Worm (Caenorhabditis elegans): ENCODE results near the gene F22E5.1.

DNA sequence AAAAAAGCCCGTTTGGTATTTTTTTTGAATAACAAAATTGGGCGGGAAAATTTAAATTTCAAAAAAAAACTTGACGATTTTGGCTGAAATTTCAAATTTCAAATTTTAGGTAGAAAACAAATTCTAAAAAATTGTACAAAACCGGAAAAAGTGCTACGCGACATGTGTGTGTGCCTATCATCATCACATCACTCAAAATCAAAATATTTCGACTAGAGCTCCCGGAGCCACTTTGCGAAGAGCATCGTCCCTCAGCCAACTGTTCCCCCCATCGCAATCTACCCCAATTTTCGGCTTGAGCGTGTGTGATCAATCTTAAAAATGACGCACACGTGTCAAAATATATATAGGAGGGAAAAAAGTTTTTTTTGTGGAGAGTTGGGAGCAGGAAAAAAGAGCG, 53.2 kb downstream of the F22E5.1 start:
- no peak for TF ChIP-seq hmbx-1 (tag; optimal IDR thresholded peaks at IDR 0.05)
- no peak for TF ChIP-seq tbx-11 (GFP tag; IDR thresholded peaks at IDR 0.05)
- TF ChIP-seq ama-1 (optimal IDR thresholded peaks at IDR 0.05): no peak
- no peak for TF ChIP-seq hnd-1 (tag; optimal IDR thresholded peaks at IDR 0.05)
- TF ChIP-seq ets-7 (tag; optimal IDR thresholded peaks at IDR 0.05): no peak
- TF ChIP-seq hmg-4 (GFP tag; optimal IDR thresholded peaks at IDR 0.05): no peak
- TF ChIP-seq flt-1 (GFP tag; IDR thresholded peaks at IDR 0.05): no peak
- TF ChIP-seq aly-1 (tag; optimal IDR thresholded peaks at IDR 0.05): no peak
